Fruit fly (Drosophila melanogaster): ENCODE results near the gene vn.

vn gene

DNA sequence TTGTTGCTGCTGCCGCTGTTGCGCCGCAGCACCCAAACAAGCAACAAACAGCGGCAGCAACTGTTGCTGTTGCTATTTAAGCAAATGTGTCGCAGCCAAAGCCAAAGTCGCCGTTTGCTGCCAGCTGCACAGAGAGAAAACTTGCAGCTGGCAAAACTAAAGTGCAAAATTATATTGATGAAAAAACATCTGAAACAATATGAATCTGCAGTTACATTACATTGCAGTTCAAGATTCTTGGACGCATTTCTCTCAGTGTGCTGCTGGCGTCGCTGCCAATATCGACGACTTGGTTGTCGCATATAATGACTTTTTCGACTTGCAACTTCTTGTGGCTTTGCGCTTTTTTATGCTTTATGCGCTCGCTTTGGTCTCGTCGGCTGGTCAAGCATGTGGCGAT lies 11.2 kb downstream of the vn start (continued):
- peak; percentile 14 for TF ChIP-seq unpg (GFP tag; optimal IDR thresholded peaks at IDR 0.05)
- TF ChIP-seq CG15696 (tag; optimal IDR thresholded peaks at IDR 0.05), result no peak
- no peak for TF ChIP-seq CG4730 (GFP tag; IDR thresholded peaks at IDR 0.05)
- no peak for TF ChIP-seq Hmr (GFP tag; optimal IDR thresholded peaks at IDR 0.05)
- TF ChIP-seq CG7963 (GFP tag; IDR thresholded peaks at IDR 0.05; ENCODE audit: partially characterized antibody), result no peak
- no peak for TF ChIP-seq Nf-YC (tag; optimal IDR thresholded peaks at IDR 0.05)
- no peak for TF ChIP-seq pan (optimal IDR thresholded peaks at IDR 0.05)
- TF ChIP-seq pan (GFP tag; optimal IDR thresholded peaks at IDR 0.05 in 1 of 2, IDR thresholded peaks at IDR 0.05 in 1 of 2), result no peak
- no peak for TF ChIP-seq CG14965 (GFP tag; optimal IDR thresholded peaks at IDR 0.05; ENCODE audit: borderline replicate concordance)
- no peak for TF ChIP-seq CG14860 (GFP tag; IDR thresholded peaks at IDR 0.05; ENCODE audit: partially characterized antibody)
- TF ChIP-seq Neu2 (GFP tag; optimal IDR thresholded peaks at IDR 0.05; ENCODE audit: borderline replicate concordance), result no peak
- TF ChIP-seq CG18599 (GFP tag; optimal IDR thresholded peaks at IDR 0.05), result no peak
- 0 out of 2 replicates have a peak, but pooled peaks have one; percentile 15 for TF ChIP-seq CG32772 (GFP tag; IDR thresholded peaks at IDR 0.05)
- TF ChIP-seq H15 (GFP tag; IDR thresholded peaks at IDR 0.05), result 0 out of 3 replicates have a peak, but pooled peaks have one; percentile 23
- TF ChIP-seq CG17385 (GFP tag; optimal IDR thresholded peaks at IDR 0.05), result no peak
- peak; percentile 61 for TF ChIP-seq Sox102F (GFP tag; optimal IDR thresholded peaks at IDR 0.05)
- no peak for TF ChIP-seq mirr (GFP tag; optimal IDR thresholded peaks at IDR 0.05)
- TF ChIP-seq Hr51 (GFP tag; optimal IDR thresholded peaks at IDR 0.05), result peak in 1 of 2 experiments; percentile 4
- TF ChIP-seq hkb (optimal IDR thresholded peaks at IDR 0.05), result no peak
- peak; percentile 25; the same call in 1 of the 2 replicates for TF ChIP-seq hkb (GFP tag; IDR thresholded peaks at IDR 0.05)
- no peak for TF ChIP-seq chinmo (GFP tag; IDR thresholded peaks at IDR 0.05; ENCODE audit: partially characterized antibody)
- TF ChIP-seq CG14441 (GFP tag; IDR thresholded peaks at IDR 0.05), result no peak
- TF ChIP-seq lmd (GFP tag; IDR thresholded peaks at IDR 0.05), result peak; percentile 39; the same call in 1 of the 2 replicates
- no peak for TF ChIP-seq Hmx (GFP tag; optimal IDR thresholded peaks at IDR 0.05)
- no peak for TF ChIP-seq CG8281 (tag; optimal IDR thresholded peaks at IDR 0.05)
- TF ChIP-seq pzg (GFP tag; optimal IDR thresholded peaks at IDR 0.05), result no peak
- TF ChIP-seq HLH4C (GFP tag; IDR thresholded peaks at IDR 0.05; ENCODE audit: partially characterized antibody), result no peak
- TF ChIP-seq gem (tag; optimal IDR thresholded peaks at IDR 0.05), result peak; percentile 31
- no peak for TF ChIP-seq CG10979 (tag; optimal IDR thresholded peaks at IDR 0.05)
- no peak for TF ChIP-seq E2f1 (GFP tag; IDR thresholded peaks at IDR 0.05)
- TF ChIP-seq phol (tag; optimal IDR thresholded peaks at IDR 0.05), result peak; percentile 3
- TF ChIP-seq p53 (GFP tag; optimal IDR thresholded peaks at IDR 0.05), result no peak
- peak; percentile 24 for TF ChIP-seq dmrt99B (tag; optimal IDR thresholded peaks at IDR 0.05)
- TF ChIP-seq repo (GFP tag; optimal IDR thresholded peaks at IDR 0.05), result no peak
- no peak for TF ChIP-seq CG32532 (GFP tag; IDR thresholded peaks at IDR 0.05)
- TF ChIP-seq ttk (GFP tag; IDR thresholded peaks at IDR 0.05), result peak; percentile 11; the same call in 1 of the 2 replicates
- TF ChIP-seq ara (GFP tag; IDR thresholded peaks at IDR 0.05), result peak; percentile 43; the same call in 1 of the 2 replicates
- no peak for TF ChIP-seq ato (GFP tag; IDR thresholded peaks at IDR 0.05; ENCODE audit: partially characterized antibody)
- no peak for TF ChIP-seq CG18476 (GFP tag; optimal IDR thresholded peaks at IDR 0.05)
- TF ChIP-seq nom (GFP tag; optimal IDR thresholded peaks at IDR 0.05), result peak; percentile 22
- no peak for TF ChIP-seq lilli (GFP tag; optimal IDR thresholded peaks at IDR 0.05)
- TF ChIP-seq her (GFP tag; optimal IDR thresholded peaks at IDR 0.05), result no peak
- TF ChIP-seq CG7839 (tag; optimal IDR thresholded peaks at IDR 0.05), result peak; percentile 16
- peak; percentile 12 for TF ChIP-seq CG2712 (tag; optimal IDR thresholded peaks at IDR 0.05)
- peak; percentile 22 for TF ChIP-seq zf30C (GFP tag; optimal IDR thresholded peaks at IDR 0.05)
- no peak for TF ChIP-seq CG3838 (GFP tag; optimal IDR thresholded peaks at IDR 0.05)
- peak; percentile 36; the same call in 1 of the 2 replicates for TF ChIP-seq sisA (GFP tag; IDR thresholded peaks at IDR 0.05)
- TF ChIP-seq bsh (GFP tag; optimal IDR thresholded peaks at IDR 0.05), result peak; percentile 58 to 79

Data from whole organism, embryonic.